Fruit fly (Drosophila melanogaster) whole organism, embryonic: ENCODE data around the gene CG17549.
A peak's percentile ranks its signal among the peaks of the same experiment; 100 is the strongest.

Experiments used
- BEAF-32 ChIP-seq: fragments of 200-800 bp; sonication (Bioruptor generic); optimal IDR thresholded peaks from 3 replicates; lab custom pipeline; 2017; ENCODE audit warnings: missing biosample characterization, missing genetic modification characterization, mild to moderate bottlenecking, moderate library complexity, missing genetic modification reagents
- CG11085 ChIP-seq: fragments of 200-800 bp; sonication (Bioruptor generic); IDR thresholded peaks from 2 replicates; pipeline ENCODE4 v1.3.6; 2022; ENCODE audit warnings: missing biosample characterization, missing genetic modification characterization
- CG12219 ChIP-seq: fragments of 200-800 bp; sonication (Bioruptor generic); optimal IDR thresholded peaks from 3 replicates; lab custom pipeline; 2018; ENCODE audit warnings: missing biosample characterization, mild to moderate bottlenecking, missing genetic modification characterization
- CG12659 ChIP-seq: fragments of 200-800 bp; sonication (Bioruptor generic); optimal IDR thresholded peaks from 3 replicates; lab custom pipeline; 2017; ENCODE audit warnings: mild to moderate bottlenecking, missing biosample characterization, missing genetic modification reagents, missing genetic modification characterization
- CG14050 ChIP-seq: fragments of 200-800 bp; sonication (Bioruptor generic); IDR thresholded peaks from 3 replicates; pipeline ENCODE4 v1.3.6; 2022; ENCODE audit warnings: missing biosample characterization, missing genetic modification characterization
- CG14860 ChIP-seq: fragments of 200-800 bp; sonication (Bioruptor generic); IDR thresholded peaks from 3 replicates; pipeline ENCODE4 v1.3.6; 2022; ENCODE audit warnings: missing biosample characterization, missing genetic modification characterization; ENCODE audit not compliant: partially characterized antibody
- CG15601 ChIP-seq: fragments of 200-800 bp; sonication (Bioruptor generic); optimal IDR thresholded peaks from 3 replicates; lab custom pipeline; 2019; ENCODE audit warnings: missing biosample characterization, mild to moderate bottlenecking, missing genetic modification characterization, moderate library complexity
- CG17385 ChIP-seq: fragments of 200-800 bp; sonication (Bioruptor generic); optimal IDR thresholded peaks from 3 replicates; lab custom pipeline; 2018; ENCODE audit warnings: missing biosample characterization, mild to moderate bottlenecking, missing genetic modification characterization
- CG3065 ChIP-seq: fragments of 200-800 bp; sonication (Bioruptor generic); optimal IDR thresholded peaks from 2 replicates; lab custom pipeline; 2016; ENCODE audit warnings: missing biosample characterization, missing genetic modification characterization
- CG31441 ChIP-seq: fragments of 200-800 bp; sonication (Bioruptor generic); IDR thresholded peaks from 2 replicates; pipeline ENCODE4 v1.3.6; 2022; ENCODE audit warnings: missing biosample characterization, missing genetic modification characterization
- CG32767 ChIP-seq: fragments of 200-800 bp; sonication (Bioruptor generic); IDR thresholded peaks from 2 replicates; pipeline ENCODE4 v1.3.6; 2022; ENCODE audit warnings: missing biosample characterization, missing genetic modification characterization
- CG34376 ChIP-seq: fragments of 200-800 bp; sonication (Bioruptor generic); optimal IDR thresholded peaks from 2 replicates; lab custom pipeline; 2018; ENCODE audit warnings: missing biosample characterization, mild to moderate bottlenecking, missing genetic modification characterization
- CG4360 ChIP-seq: fragments of 200-800 bp; sonication (Bioruptor generic); IDR thresholded peaks from 2 replicates; pipeline ENCODE4 v1.3.6; 2022; ENCODE audit warnings: missing biosample characterization, missing genetic modification characterization
- CG4617 ChIP-seq: fragments of 200-800 bp; sonication (Bioruptor generic); optimal IDR thresholded peaks from 3 replicates; lab custom pipeline; 2016; ENCODE audit warnings: missing biosample characterization, missing genetic modification characterization, borderline replicate concordance
- CG5180 ChIP-seq: fragments of 200-800 bp; sonication (Bioruptor generic); optimal IDR thresholded peaks from 3 replicates; lab custom pipeline; 2017; ENCODE audit warnings: missing biosample characterization, missing genetic modification characterization, mild to moderate bottlenecking, moderate library complexity, missing genetic modification reagents
- CG7987 ChIP-seq: fragments of 200-800 bp; sonication (Bioruptor generic); optimal IDR thresholded peaks from 2 replicates; lab custom pipeline; 2018; ENCODE audit warnings: missing biosample characterization, mild to moderate bottlenecking, missing genetic modification characterization, moderate library complexity
- CG8388 ChIP-seq: fragments of 200-800 bp; sonication (Bioruptor generic); optimal IDR thresholded peaks from 2 replicates; lab custom pipeline; 2019; ENCODE audit warnings: missing biosample characterization, mild to moderate bottlenecking, missing genetic modification characterization, moderate library complexity
- CG8944 ChIP-seq: fragments of 200-800 bp; sonication (Bioruptor generic); optimal IDR thresholded peaks from 3 replicates; lab custom pipeline; 2016; ENCODE audit warnings: missing biosample characterization, missing genetic modification characterization
- Eip74EF ChIP-seq, 2 experiments: fragments of 200-800 bp in 1 of 2; fragments of >200 bp in 1 of 2; sonication (Bioruptor generic) in 1 of 2; optimal IDR thresholded peaks; 2 replicates each; lab custom pipeline; 2017 to 2019; ENCODE audit warnings: missing biosample characterization in 2 of 2, missing genetic modification characterization in 2 of 2, mild to moderate bottlenecking in 1 of 2, moderate library complexity in 1 of 2
- Ets65A ChIP-seq: fragments of 200-800 bp; sonication (Bioruptor generic); peaks from one replicate; lab custom pipeline; 2016; ENCODE audit warnings: missing biosample characterization, missing genetic modification characterization
- H2.0 ChIP-seq: fragments of 200-800 bp; sonication (Bioruptor generic); IDR thresholded peaks from 2 replicates; pipeline ENCODE4 v1.3.6; 2022; ENCODE audit warnings: missing biosample characterization, missing genetic modification characterization
- HmgZ ChIP-seq: fragments of 200-800 bp; sonication (Bioruptor generic); optimal IDR thresholded peaks from 2 replicates; lab custom pipeline; 2018; ENCODE audit warnings: missing biosample characterization, mild to moderate bottlenecking, missing genetic modification characterization
- Neu2 ChIP-seq: fragments of 200-800 bp; sonication (Bioruptor generic); optimal IDR thresholded peaks from 3 replicates; lab custom pipeline; 2016; ENCODE audit warnings: missing biosample characterization, missing genetic modification characterization, borderline replicate concordance
- Nf-YB ChIP-seq: fragments of 200-800 bp; sonication (Bioruptor generic); optimal IDR thresholded peaks from 3 replicates; lab custom pipeline; 2019; ENCODE audit warnings: missing biosample characterization, mild to moderate bottlenecking, missing genetic modification characterization, moderate library complexity
- PHDP ChIP-seq: fragments of 200-800 bp; sonication (Bioruptor generic); optimal IDR thresholded peaks from 3 replicates; lab custom pipeline; 2018; ENCODE audit warnings: missing biosample characterization, mild to moderate bottlenecking, missing genetic modification characterization, moderate library complexity
- Rfx ChIP-seq: fragments of 200-800 bp; sonication (Bioruptor generic); IDR thresholded peaks from 2 replicates; pipeline ENCODE4 v1.3.6; 2022; ENCODE audit warnings: missing biosample characterization, missing genetic modification characterization
- Stat92E ChIP-seq, 3 experiments: fragments of >200 bp in 2 of 3; fragments of 200-800 bp in 1 of 3; sonication (Bioruptor generic) in 1 of 3; optimal IDR thresholded peaks; 2 replicates each; lab custom pipeline; 2017 to 2019; ENCODE audit warnings: missing biosample characterization in 3 of 3, missing genetic modification characterization in 3 of 3, mild to moderate bottlenecking in 1 of 3, moderate library complexity in 1 of 3
- Taf1 ChIP-seq: fragments of 200-800 bp; sonication (Bioruptor generic); IDR thresholded peaks from 2 replicates; pipeline ENCODE4 v1.3.6; 2022; ENCODE audit warnings: missing biosample characterization, missing genetic modification characterization
- Usf ChIP-seq: fragments of 200-800 bp; sonication (Bioruptor generic); optimal IDR thresholded peaks from 2 replicates; lab custom pipeline; 2017; ENCODE audit warnings: missing genotype, missing biosample characterization, missing genetic modification characterization
- Vsx1 ChIP-seq: fragments of 200-800 bp; sonication (Bioruptor generic); optimal IDR thresholded peaks from 2 replicates; lab custom pipeline; 2017; ENCODE audit warnings: missing biosample characterization, mild to moderate bottlenecking, missing genetic modification characterization, missing genetic modification reagents
- ab ChIP-seq: fragments of 200-800 bp; sonication (Bioruptor generic); optimal IDR thresholded peaks from 2 replicates; lab custom pipeline; 2016; ENCODE audit warnings: missing biosample characterization, missing genetic modification characterization
- cas ChIP-seq: fragments of 200-800 bp; sonication (Bioruptor generic); IDR thresholded peaks from 2 replicates; pipeline ENCODE4 v1.3.6; 2022; ENCODE audit warnings: missing biosample characterization, missing genetic modification characterization
- chinmo ChIP-seq: fragments of 200-800 bp; sonication (Bioruptor generic); IDR thresholded peaks from 4 replicates; pipeline ENCODE4 v1.3.6; 2022; ENCODE audit warnings: missing biosample characterization, missing genetic modification characterization; ENCODE audit not compliant: partially characterized antibody
- eyg ChIP-seq: fragments of 200-800 bp; sonication (Bioruptor generic); optimal IDR thresholded peaks from 3 replicates; lab custom pipeline; 2016; ENCODE audit warnings: missing biosample characterization, missing genetic modification characterization
- fu2 ChIP-seq: fragments of 200-800 bp; sonication (Bioruptor generic); optimal IDR thresholded peaks from 2 replicates; lab custom pipeline; 2016; ENCODE audit warnings: missing biosample characterization, missing genetic modification characterization
- gcm ChIP-seq: fragments of 200-800 bp; sonication (Bioruptor generic); optimal IDR thresholded peaks from 2 replicates; lab custom pipeline; 2019; ENCODE audit warnings: missing biosample characterization, mild to moderate bottlenecking, missing genetic modification characterization, moderate library complexity
- hbn ChIP-seq: fragments of 200-800 bp; sonication (Bioruptor generic); IDR thresholded peaks from 2 replicates; pipeline ENCODE4 v1.3.6; 2022; ENCODE audit warnings: missing biosample characterization, missing genetic modification characterization; ENCODE audit not compliant: partially characterized antibody
- hkb ChIP-seq, 2 experiments: fragments of 200-800 bp in 1 of 2; fragments of >200 bp in 1 of 2; sonication (Bioruptor generic) in 1 of 2; IDR thresholded peaks in 1 of 2; optimal IDR thresholded peaks in 1 of 2; 2 replicates each; pipeline versions ENCODE4 v1.3.6 to Lab custom; 2017 to 2022; ENCODE audit warnings: missing biosample characterization in 1 of 2, missing genetic modification characterization in 1 of 2
- hth ChIP-seq: fragments of >200 bp; optimal IDR thresholded peaks from 2 replicates; lab custom pipeline; 2017; ENCODE audit warnings: inconsistent platforms
- insv ChIP-seq, 2 experiments: fragments of 200-800 bp; sonication (Bioruptor generic); optimal IDR thresholded peaks; 3 replicates each; lab custom pipeline; 2016 to 2018; ENCODE audit warnings: missing biosample characterization in 2 of 2, missing genetic modification characterization in 2 of 2
- kah ChIP-seq: fragments of 200-800 bp; sonication (Bioruptor generic); optimal IDR thresholded peaks from 2 replicates; lab custom pipeline; 2018; ENCODE audit warnings: missing biosample characterization, mild to moderate bottlenecking, missing genetic modification characterization
- lbe ChIP-seq: fragments of 200-800 bp; sonication (Bioruptor generic); optimal IDR thresholded peaks from 2 replicates; lab custom pipeline; 2016; ENCODE audit warnings: missing biosample characterization, mild to moderate bottlenecking, missing genetic modification characterization
- lola ChIP-seq, 3 experiments: fragments of >200 bp in 2 of 3; fragments of 200-800 bp in 1 of 3; sonication (Bioruptor generic) in 1 of 3; optimal IDR thresholded peaks; 2 replicates each; lab custom pipeline; 2017 to 2019; ENCODE audit warnings: missing biosample characterization in 3 of 3, missing genetic modification characterization in 3 of 3, mild to moderate bottlenecking in 1 of 3, moderate library complexity in 1 of 3
- phol ChIP-seq: fragments of 200-800 bp; sonication (Bioruptor generic); optimal IDR thresholded peaks from 3 replicates; lab custom pipeline; 2018; ENCODE audit warnings: missing biosample characterization, mild to moderate bottlenecking, missing genetic modification characterization, moderate library complexity
- sima ChIP-seq: fragments of 200-800 bp; sonication (Bioruptor generic); optimal IDR thresholded peaks from 2 replicates; lab custom pipeline; 2016; ENCODE audit warnings: missing biosample characterization, missing genetic modification characterization
- sr ChIP-seq: fragments of 200-800 bp; sonication (Bioruptor generic); IDR thresholded peaks from 3 replicates; pipeline ENCODE4 v1.3.6; 2022; ENCODE audit warnings: missing biosample characterization, missing genetic modification characterization
- stwl ChIP-seq: fragments of 200-800 bp; sonication (Bioruptor generic); optimal IDR thresholded peaks from 3 replicates; lab custom pipeline; 2018; ENCODE audit warnings: missing biosample characterization, mild to moderate bottlenecking, missing genetic modification characterization, moderate library complexity
- twi ChIP-seq: fragments of 200-800 bp; optimal IDR thresholded peaks from 2 replicates; lab custom pipeline; 2019; ENCODE audit warnings: missing biosample characterization, mild to moderate bottlenecking, missing genetic modification characterization, moderate library complexity
- unc-4 ChIP-seq: fragments of 200-800 bp; sonication (Bioruptor generic); IDR thresholded peaks from 2 replicates; pipeline ENCODE4 v1.3.6; 2022; ENCODE audit warnings: missing biosample characterization, missing genetic modification characterization; ENCODE audit not compliant: partially characterized antibody
- zfh2 ChIP-seq: fragments of 200-800 bp; sonication (Bioruptor generic); optimal IDR thresholded peaks from 2 replicates; lab custom pipeline; 2016; ENCODE audit warnings: missing biosample characterization, missing genetic modification characterization

Gene CG17549

DNA sequence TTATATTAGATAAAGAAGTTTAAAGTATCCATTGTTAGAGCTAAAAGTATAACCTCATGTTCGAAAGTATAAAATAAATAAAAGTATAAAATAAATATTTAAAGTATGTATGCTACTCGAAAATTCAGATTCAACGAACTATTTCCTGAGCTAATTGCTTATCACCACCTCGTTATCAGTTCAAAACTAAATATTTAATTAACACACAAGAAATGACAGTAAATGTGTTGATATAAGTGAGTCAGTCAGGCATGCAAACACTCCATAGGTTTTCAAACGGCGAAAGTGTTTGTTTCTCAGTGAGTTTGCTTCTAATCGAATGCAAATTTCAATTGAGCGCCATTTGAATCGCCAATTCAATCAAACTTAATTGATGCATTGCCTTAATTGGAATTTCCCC lies 44.4 kb upstream of the CG17549 start (continued):
- TF ChIP-seq unc-4, result no peak
- TF ChIP-seq CG14860 (GFP tag; lab: Robert Waterston, UW), result no peak
- peak; percentile 2 for TF ChIP-seq CG12659 (GFP tag; lab: Kevin White, UChicago)
- TF ChIP-seq eyg (GFP tag; lab: Kevin White, UChicago), result no peak
- no peak for TF ChIP-seq Neu2
- TF ChIP-seq kah (GFP tag; lab: Kevin White, UChicago), result peak; percentile 55
- TF ChIP-seq Vsx1 (GFP tag; lab: Kevin White, UChicago), result peak; percentile 87
- TF ChIP-seq fu2 (GFP tag; lab: Kevin White, UChicago), result no peak
- peak; percentile 62 for TF ChIP-seq CG12219 (GFP tag; lab: Kevin White, UChicago)
- TF ChIP-seq Taf1 (GFP tag; lab: Robert Waterston, UW), result no peak
- TF ChIP-seq twi, result no peak
- no peak for TF ChIP-seq H2.0 (GFP tag; lab: Robert Waterston, UW)
- TF ChIP-seq Nf-YB (GFP tag; lab: Kevin White, UChicago), result peak; percentile 57
- TF ChIP-seq CG8944 (GFP tag; lab: Kevin White, UChicago), result no peak
- no peak for TF ChIP-seq Usf (GFP tag; lab: Kevin White, UChicago)
- TF ChIP-seq Eip74EF (GFP tag; optimal IDR thresholded peaks at IDR 0.05; lab: Kevin White, UChicago), result peak in 1 of 2 experiments; percentile 63
- TF ChIP-seq lola (GFP tag; optimal IDR thresholded peaks at IDR 0.05; lab: Kevin White, UChicago), result peak in 1 of 3 experiments; percentile 75
- TF ChIP-seq CG14050, result no peak
- TF ChIP-seq CG34376 (GFP tag; lab: Kevin White, UChicago), result peak; percentile 4
- TF ChIP-seq sr (GFP tag; lab: Robert Waterston, UW), result no peak
- TF ChIP-seq CG5180 (GFP tag; lab: Kevin White, UChicago), result peak; percentile 24
- TF ChIP-seq HmgZ (tag; lab: Kevin White, UChicago), result peak; percentile 2
- no peak for TF ChIP-seq ab
- peak; percentile 82 for TF ChIP-seq CG7987
- TF ChIP-seq hkb (optimal IDR thresholded peaks at IDR 0.05; lab: Kevin White, UChicago), result no peak
- peak; percentile 38; the same call in 1 of the 2 replicates for TF ChIP-seq hkb (GFP tag; IDR thresholded peaks at IDR 0.05; lab: Robert Waterston, UW)
- no peak for TF ChIP-seq phol
- no peak for TF ChIP-seq CG11085 (GFP tag; lab: Robert Waterston, UW)
- TF ChIP-seq stwl, result peak; percentile 13
- TF ChIP-seq CG3065, result no peak

DNA sequence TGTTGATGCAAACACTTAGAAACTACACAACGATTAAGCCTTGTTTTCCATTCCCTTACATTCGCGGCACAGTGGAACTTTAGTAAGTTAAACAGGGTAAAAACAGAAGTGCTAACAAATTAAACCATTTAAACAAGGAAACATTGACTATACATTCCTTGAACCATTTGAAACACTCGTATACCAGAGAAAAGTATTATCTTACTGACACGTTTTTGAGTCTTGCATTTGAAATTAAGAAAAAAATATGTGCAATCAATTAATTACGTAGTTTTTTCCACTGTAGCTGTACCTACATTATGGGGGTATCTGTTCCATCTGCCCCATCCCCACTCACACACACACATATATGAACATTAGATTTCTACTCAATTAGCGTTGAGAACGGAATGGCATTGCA lies 43.4 kb upstream of the CG17549 start:
- TF ChIP-seq BEAF-32, result no peak
- no peak for TF ChIP-seq CG4617 (GFP tag; lab: Kevin White, UChicago)
- TF ChIP-seq CG8388 (GFP tag; lab: Kevin White, UChicago), result no peak
- TF ChIP-seq cas, result no peak
- TF ChIP-seq chinmo (GFP tag; lab: Robert Waterston, UW), result no peak
- no peak for TF ChIP-seq hbn (GFP tag; lab: Robert Waterston, UW)
- TF ChIP-seq gcm (GFP tag; lab: Kevin White, UChicago), result peak; percentile 70
- TF ChIP-seq PHDP (tag; lab: Kevin White, UChicago), result peak; percentile 32
- TF ChIP-seq sima (GFP tag; lab: Kevin White, UChicago), result no peak
- TF ChIP-seq zfh2 (GFP tag; lab: Kevin White, UChicago), result no peak
- TF ChIP-seq CG4360 (GFP tag; lab: Robert Waterston, UW), result no peak
- TF ChIP-seq Stat92E (GFP tag; optimal IDR thresholded peaks at IDR 0.05; lab: Kevin White, UChicago), result no peak
- no peak for TF ChIP-seq Rfx (GFP tag; lab: Robert Waterston, UW)
- no peak for TF ChIP-seq hth (lab: Kevin White, UChicago)
- TF ChIP-seq CG5180 (GFP tag; lab: Kevin White, UChicago), result no peak
- no peak for TF ChIP-seq lbe
- TF ChIP-seq CG17385 (GFP tag; lab: Kevin White, UChicago), result peak; percentile 10
- no peak for TF ChIP-seq insv (GFP tag; optimal IDR thresholded peaks at IDR 0.05; lab: Kevin White, UChicago)
- TF ChIP-seq CG32767, result no peak
- no peak for TF ChIP-seq CG15601 (tag; lab: Kevin White, UChicago)
- 0 out of 2 replicates have a peak, but pooled peaks have one; percentile 14 for TF ChIP-seq CG31441 (GFP tag; lab: Robert Waterston, UW)
- TF ChIP-seq Ets65A (GFP tag; lab: Kevin White, UChicago), result no peak
